Worm (Caenorhabditis elegans) whole organism, L1 larva: ENCODE measurements around the gene ins-31.

Source experiments
- C04F5.9 ChIP-seq: sonication (generic microtip); optimal IDR thresholded peaks from 2 replicates; lab custom pipeline; 2016; ENCODE audit warnings: missing genetic modification characterization, missing compliant biosample characterization
- C16A3.4 ChIP-seq: fragments of 150-350 bp; optimal IDR thresholded peaks from 2 replicates; lab custom pipeline; 2014; ENCODE audit warnings: missing biosample characterization, missing genetic modification characterization
- C34B4.2 ChIP-seq: sonication (generic microtip); optimal IDR thresholded peaks from 2 replicates; lab custom pipeline; 2017; ENCODE audit warnings: mild to moderate bottlenecking, missing genetic modification characterization, missing compliant biosample characterization
- F16B12.6 ChIP-seq: fragments of 150-350 bp; optimal IDR thresholded peaks from 2 replicates; lab custom pipeline; 2014; ENCODE audit warnings: missing biosample characterization, missing genetic modification characterization
- aha-1 ChIP-seq: fragments of 150-350 bp; optimal IDR thresholded peaks from 2 replicates; lab custom pipeline; 2014; ENCODE audit warnings: missing biosample characterization, missing genetic modification characterization
- ama-1 ChIP-seq: fragments of 150-350 bp; optimal IDR thresholded peaks from 2 replicates; lab custom pipeline; 2014
- blmp-1 ChIP-seq: fragments of 150-350 bp; optimal IDR thresholded peaks from 2 replicates; lab custom pipeline; 2014; ENCODE audit warnings: missing biosample characterization, missing genetic modification characterization
- ceh-88 ChIP-seq: fragments of 200-800 bp; sonication (Bioruptor generic); IDR thresholded peaks from 2 replicates; pipeline ENCODE4 v1.3.6; 2022; ENCODE audit warnings: missing genetic modification characterization, missing compliant biosample characterization
- egl-13 ChIP-seq: sonication (generic microtip); optimal IDR thresholded peaks from 2 replicates; lab custom pipeline; 2016; ENCODE audit warnings: missing genotype, missing genetic modification reagents, missing genetic modification characterization, missing compliant biosample characterization
- egl-27 ChIP-seq, 2 experiments: fragments of 150-350 bp in 1 of 2; sonication (generic microtip); optimal IDR thresholded peaks; 3 replicates each; lab custom pipeline; 2017 to 2018; ENCODE audit warnings: missing biosample characterization in 2 of 2, missing genetic modification characterization in 2 of 2, missing genetic modification reagents in 2 of 2
- elt-3 ChIP-seq, 6 experiments: fragments of 150-350 bp in 1 of 6; sonication (generic microtip); optimal IDR thresholded peaks; 2 replicates each; lab custom pipeline; 2017 to 2018; ENCODE audit warnings: missing biosample characterization in 6 of 6, missing genetic modification characterization in 6 of 6, inconsistent platforms in 1 of 6
- fkh-10 ChIP-seq: sonication (generic microtip); optimal IDR thresholded peaks from 2 replicates; lab custom pipeline; 2017; ENCODE audit warnings: missing biosample characterization, missing genetic modification reagents, missing genetic modification characterization
- fos-1 ChIP-seq: fragments of 150-350 bp; optimal IDR thresholded peaks from 2 replicates; lab custom pipeline; 2014; ENCODE audit warnings: missing biosample characterization, missing genetic modification characterization
- hlh-4 ChIP-seq: sonication (generic microtip); optimal IDR thresholded peaks from 2 replicates; lab custom pipeline; 2016; ENCODE audit warnings: mild to moderate bottlenecking, missing genetic modification characterization, missing compliant biosample characterization
- irx-1 ChIP-seq: sonication (generic microtip); optimal IDR thresholded peaks from 2 replicates; lab custom pipeline; 2016; ENCODE audit warnings: missing genetic modification characterization, missing compliant biosample characterization
- lin-13 ChIP-seq: fragments of 150-350 bp; optimal IDR thresholded peaks from 2 replicates; lab custom pipeline; 2014; ENCODE audit warnings: missing biosample characterization, missing genetic modification reagents, missing genetic modification characterization
- lin-14 ChIP-seq: fragments of 200-800 bp; sonication (Bioruptor generic); optimal IDR thresholded peaks from 2 replicates; lab custom pipeline; 2018; ENCODE audit warnings: mild to moderate bottlenecking, missing genetic modification characterization, moderate library complexity, missing compliant biosample characterization
- lir-3 ChIP-seq: sonication (generic microtip); optimal IDR thresholded peaks from 2 replicates; lab custom pipeline; 2016; ENCODE audit warnings: mild to moderate bottlenecking, missing genetic modification characterization, moderate library complexity, missing compliant biosample characterization; ENCODE audit not compliant: poor library complexity
- mab-9 ChIP-seq: fragments of 200-800 bp; sonication (Bioruptor generic); IDR thresholded peaks from 2 replicates; pipeline ENCODE4 v1.3.6; 2022; ENCODE audit warnings: missing genetic modification reagents, missing genetic modification characterization, missing compliant biosample characterization
- mef-2 ChIP-seq: fragments of 150-350 bp; optimal IDR thresholded peaks from 2 replicates; lab custom pipeline; 2014; ENCODE audit warnings: missing biosample characterization, missing genetic modification characterization
- nhr-12 ChIP-seq: sonication (generic microtip); optimal IDR thresholded peaks from 2 replicates; lab custom pipeline; 2017; ENCODE audit warnings: missing biosample characterization, missing genetic modification characterization
- nhr-20 ChIP-seq: sonication (generic microtip); optimal IDR thresholded peaks from 2 replicates; lab custom pipeline; 2016; ENCODE audit warnings: mild to moderate bottlenecking, missing genetic modification characterization, missing compliant biosample characterization
- nhr-237 ChIP-seq: fragments of 150-350 bp; optimal IDR thresholded peaks from 2 replicates; lab custom pipeline; 2014; ENCODE audit warnings: missing biosample characterization, missing genetic modification characterization
- nhr-28 ChIP-seq: fragments of 150-350 bp; optimal IDR thresholded peaks from 2 replicates; lab custom pipeline; 2014; ENCODE audit warnings: missing biosample characterization, missing genetic modification characterization
- nhr-76 ChIP-seq: sonication (generic microtip); optimal IDR thresholded peaks from 2 replicates; lab custom pipeline; 2017; ENCODE audit warnings: missing biosample characterization, missing genetic modification characterization
- nhr-77 ChIP-seq: fragments of 150-350 bp; optimal IDR thresholded peaks from 2 replicates; lab custom pipeline; 2014; ENCODE audit warnings: missing biosample characterization, missing genetic modification characterization
- nhr-84 ChIP-seq: sonication (generic microtip); optimal IDR thresholded peaks from 2 replicates; lab custom pipeline; 2017; ENCODE audit warnings: missing biosample characterization, missing genetic modification characterization
- nhr-90 ChIP-seq: sonication (generic microtip); optimal IDR thresholded peaks from 2 replicates; lab custom pipeline; 2016; ENCODE audit warnings: mild to moderate bottlenecking, missing genetic modification characterization, missing compliant biosample characterization; ENCODE audit not compliant: poor library complexity
- skn-1 ChIP-seq: fragments of 150-350 bp; optimal IDR thresholded peaks from 2 replicates; lab custom pipeline; 2014; ENCODE audit warnings: missing biosample characterization, missing genetic modification characterization
- snpc-4 ChIP-seq: fragments of 150-350 bp; optimal IDR thresholded peaks from 2 replicates; lab custom pipeline; 2014; ENCODE audit warnings: missing biosample characterization, missing genetic modification characterization
- sox-4 ChIP-seq: sonication (generic microtip); optimal IDR thresholded peaks from 2 replicates; lab custom pipeline; 2016; ENCODE audit warnings: missing genetic modification characterization, missing compliant biosample characterization
- sptf-1 ChIP-seq: fragments of 150-350 bp; optimal IDR thresholded peaks from 2 replicates; lab custom pipeline; 2014; ENCODE audit warnings: missing biosample characterization, missing genetic modification characterization
- tbx-2 ChIP-seq: sonication (generic microtip); optimal IDR thresholded peaks from 2 replicates; lab custom pipeline; 2016; ENCODE audit warnings: missing genetic modification characterization, missing compliant biosample characterization
- tlp-1 ChIP-seq: fragments of 150-350 bp; optimal IDR thresholded peaks from 2 replicates; lab custom pipeline; 2014; ENCODE audit warnings: missing biosample characterization, missing genetic modification characterization
- zag-1 ChIP-seq: fragments of 150-350 bp; optimal IDR thresholded peaks from 2 replicates; lab custom pipeline; 2014; ENCODE audit warnings: missing biosample characterization, missing genetic modification characterization
- zip-4 ChIP-seq: fragments of 200-800 bp; sonication (Bioruptor generic); optimal IDR thresholded peaks from 2 replicates; lab custom pipeline; 2018; ENCODE audit warnings: mild to moderate bottlenecking, missing genetic modification characterization, moderate library complexity, missing compliant biosample characterization
- ztf-11 ChIP-seq, 2 experiments: sonication (generic microtip); optimal IDR thresholded peaks; 2 replicates each; lab custom pipeline; 2016 to 2017; ENCODE audit warnings: missing genetic modification characterization in 2 of 2, missing biosample characterization in 1 of 2, missing compliant biosample characterization in 1 of 2
- ztf-4 ChIP-seq: fragments of 150-350 bp; optimal IDR thresholded peaks from 2 replicates; lab custom pipeline; 2014; ENCODE audit warnings: missing biosample characterization, missing genetic modification characterization

Gene ins-31

ce11 chrII:3109533-3109932, 17.3 kb upstream of the ins-31 start:
- TF ChIP-seq mab-9 (no peak), ama-1 (lab: Kevin White, UChicago) (no peak), elt-3 (tag; optimal IDR thresholded peaks at IDR 0.05; lab: Kevin White, UChicago) (no peak), C34B4.2 (tag; lab: Kevin White, UChicago) (no peak), C04F5.9 (tag; lab: Kevin White, UChicago) (no peak), blmp-1 (tag; lab: Kevin White, UChicago) (no peak), hlh-4 (no peak), nhr-28 (tag; lab: Kevin White, UChicago) (no peak), nhr-12 (tag; lab: Kevin White, UChicago) (no peak), zag-1 (tag; lab: Kevin White, UChicago) (no peak), tlp-1 (tag; lab: Kevin White, UChicago) (no peak), lir-3 (tag; lab: Kevin White, UChicago) (no peak), egl-13 (tag; lab: Kevin White, UChicago) (no peak), nhr-84 (tag; lab: Kevin White, UChicago) (no peak), irx-1 (tag; lab: Kevin White, UChicago) (no peak), skn-1 (tag; lab: Kevin White, UChicago) (no peak), ceh-88 (no peak)

ce11 chrII:3110099-3110498, 16.7 kb upstream of the ins-31 start:
- TF ChIP-seq ztf-4 (tag; lab: Kevin White, UChicago) (no peak), elt-3 (tag; optimal IDR thresholded peaks at IDR 0.05; lab: Kevin White, UChicago) (no peak), nhr-76 (tag; lab: Kevin White, UChicago) (no peak), snpc-4 (tag; lab: Kevin White, UChicago) (no peak), nhr-90 (tag; lab: Kevin White, UChicago) (no peak), zip-4 (GFP tag; lab: Kevin White, UChicago) (no peak), nhr-28 (tag; lab: Kevin White, UChicago) (no peak), aha-1 (tag; lab: Kevin White, UChicago) (no peak), lir-3 (tag; lab: Kevin White, UChicago) (no peak)

- TF ChIP-seq ama-1 (lab: Kevin White, UChicago) (no peak), lin-14 (GFP tag; lab: Kevin White, UChicago) (peak; percentile 40)
Measured at ce11 chrII:3111147-3111546, 15.7 kb upstream of the ins-31 start, which contains the start of gene Y25C1A.13. Gene Y25C1A.13 (minus strand): TSS chrII:3111247.

DNA sequence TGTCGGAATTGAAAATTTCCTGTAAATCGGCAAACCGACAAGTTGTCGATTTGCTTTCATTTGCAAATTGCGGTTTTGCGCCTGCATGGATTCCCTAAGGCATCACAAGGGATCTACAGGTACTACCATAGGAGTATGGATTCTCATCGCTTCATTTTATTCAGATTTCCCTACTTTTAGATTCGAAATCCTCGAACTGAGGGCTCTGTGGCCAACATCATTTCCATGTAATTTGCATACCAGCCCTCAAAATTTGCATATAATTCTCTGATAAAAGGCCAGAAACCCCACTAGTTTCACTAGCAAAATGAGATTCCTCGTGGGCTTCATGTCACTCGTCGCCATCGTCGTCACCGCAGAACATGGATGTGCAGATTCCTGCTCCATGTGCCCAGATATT, 14.5 kb upstream of the ins-31 start, which contains the start of gene Y25C1A.2:
Y25C1A.2 (plus strand) TSS at position 301 of the 400 bp plus-strand sequence.
- TF ChIP-seq egl-27 (tag; optimal IDR thresholded peaks at IDR 0.05; lab: Kevin White, UChicago) (no peak), lin-13 (GFP tag; lab: Kevin White, UChicago) (no peak), nhr-77 (tag; lab: Kevin White, UChicago) (no peak), sox-4 (tag; lab: Kevin White, UChicago) (no peak), fos-1 (tag; lab: Kevin White, UChicago) (no peak), aha-1 (tag; lab: Kevin White, UChicago) (no peak), nhr-20 (tag; lab: Kevin White, UChicago) (no peak), mef-2 (no peak), C34B4.2 (tag; lab: Kevin White, UChicago) (no peak), C16A3.4 (tag; lab: Kevin White, UChicago) (no peak), nhr-237 (tag; lab: Kevin White, UChicago) (no peak), sptf-1 (tag; lab: Kevin White, UChicago) (no peak), fkh-10 (GFP tag; lab: Kevin White, UChicago) (no peak)

ce11 chrII:3113289-3113688, 13.6 kb upstream of the ins-31 start:
- TF ChIP-seq tbx-2 (tag; lab: Kevin White, UChicago) = no peak
- no peak for TF ChIP-seq F16B12.6 (tag; lab: Kevin White, UChicago)
- peak; percentile 45 for TF ChIP-seq snpc-4 (tag; lab: Kevin White, UChicago)
- TF ChIP-seq ztf-11 (tag; optimal IDR thresholded peaks at IDR 0.05; lab: Kevin White, UChicago) = no peak
- TF ChIP-seq, all 84 proteins: peak for 1
